Fruit fly (Drosophila melanogaster): ENCODE measurements around the gene CG14011.

The CG14011 gene

DNA sequence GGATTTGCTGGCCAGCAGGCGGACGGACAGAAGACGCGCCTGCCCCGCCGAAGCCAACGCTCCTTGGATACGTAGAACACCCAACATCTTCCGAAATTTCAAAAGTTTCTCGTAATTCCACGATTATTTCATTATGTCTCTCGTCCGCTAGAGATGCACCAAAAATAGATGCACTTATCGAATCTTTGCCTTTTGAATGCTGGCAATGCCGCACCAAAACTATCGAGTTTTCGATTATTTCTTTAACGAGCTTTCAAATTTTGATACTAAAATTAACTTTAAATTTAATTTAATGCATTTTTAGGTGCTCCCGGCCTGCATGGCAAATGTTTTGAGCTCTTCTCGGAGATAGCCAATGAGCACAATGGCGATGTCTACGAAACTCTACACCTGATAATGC, 48.9 kb downstream of the CG14011 start, which contains the start of gene Coq6 (continued):
- TF ChIP-seq CG2116 (GFP tag; optimal IDR thresholded peaks at IDR 0.05), result peak; percentile 25
- no peak for TF ChIP-seq so (GFP tag; IDR thresholded peaks at IDR 0.05)
- no peak for TF ChIP-seq bowl (GFP tag; IDR thresholded peaks at IDR 0.05)
- peak; percentile 50; the same call in 2 of the 3 replicates for TF ChIP-seq CG14860 (GFP tag; IDR thresholded peaks at IDR 0.05; ENCODE audit: partially characterized antibody)
- no peak for TF ChIP-seq CG2889 (GFP tag; IDR thresholded peaks at IDR 0.05)
- TF ChIP-seq sens (GFP tag), result peak; percentile 76
- TF ChIP-seq sr (GFP tag; IDR thresholded peaks at IDR 0.05), result no peak
- TF ChIP-seq toy (GFP tag; IDR thresholded peaks at IDR 0.05), result no peak
- peak; percentile 22; the same call in 1 of the 2 replicates for TF ChIP-seq Rfx (GFP tag; IDR thresholded peaks at IDR 0.05)
- TF ChIP-seq Pdp1 (GFP tag; optimal IDR thresholded peaks at IDR 0.05), result peak in 1 of 2 experiments; percentile 58
- no peak for TF ChIP-seq vvl (GFP tag; IDR thresholded peaks at IDR 0.05)
- no peak for TF ChIP-seq CG3281 (GFP tag; optimal IDR thresholded peaks at IDR 0.05)
- no peak for TF ChIP-seq gt (GFP tag; IDR thresholded peaks at IDR 0.05)
- TF ChIP-seq pfk (GFP tag; optimal IDR thresholded peaks at IDR 0.05), result no peak
- no peak for TF ChIP-seq CG16863 (GFP tag; optimal IDR thresholded peaks at IDR 0.05)
- no peak for TF ChIP-seq CG4328 (GFP tag; optimal IDR thresholded peaks at IDR 0.05)
- 0 out of 2 replicates have a peak, but pooled peaks have one; percentile 18 for TF ChIP-seq CG2129 (GFP tag; IDR thresholded peaks at IDR 0.05; ENCODE audit: partially characterized antibody)
- no peak for TF ChIP-seq CG13424 (tag; optimal IDR thresholded peaks at IDR 0.05)
- no peak for TF ChIP-seq sqz (GFP tag; optimal IDR thresholded peaks at IDR 0.05)
- no peak for TF ChIP-seq chn (GFP tag; optimal IDR thresholded peaks at IDR 0.05)
- no peak for TF ChIP-seq BtbVII (GFP tag; optimal IDR thresholded peaks at IDR 0.05)
- TF ChIP-seq lab (GFP tag; optimal IDR thresholded peaks at IDR 0.05), result no peak
- TF ChIP-seq CG7839 (tag; optimal IDR thresholded peaks at IDR 0.05), result no peak
- TF ChIP-seq schlank (tag; optimal IDR thresholded peaks at IDR 0.05), result no peak
- TF ChIP-seq ken (GFP tag; IDR thresholded peaks at IDR 0.05), result no peak
- TF ChIP-seq maf-S (GFP tag; optimal IDR thresholded peaks at IDR 0.05), result no peak
- no peak for TF ChIP-seq fd102C (GFP tag; optimal IDR thresholded peaks at IDR 0.05)
- TF ChIP-seq CG42726 (GFP tag; IDR thresholded peaks at IDR 0.05; ENCODE audit: partially characterized antibody), result no peak
- TF ChIP-seq Adf1 (GFP tag; IDR thresholded peaks at IDR 0.05), result no peak
- TF ChIP-seq CG1792 (GFP tag; optimal IDR thresholded peaks at IDR 0.05), result no peak
- no peak for TF ChIP-seq jing (GFP tag; optimal IDR thresholded peaks at IDR 0.05)
- peak; percentile 39; the same call in 1 of the 2 replicates for TF ChIP-seq bbx (GFP tag; IDR thresholded peaks at IDR 0.05; ENCODE audit: partially characterized antibody)
- TF ChIP-seq chif (GFP tag; optimal IDR thresholded peaks at IDR 0.05), result no peak
- TF ChIP-seq CG5953 (GFP tag; IDR thresholded peaks at IDR 0.05), result no peak
- no peak for TF ChIP-seq Awh (GFP tag; IDR thresholded peaks at IDR 0.05)
- TF ChIP-seq Ravus (GFP tag; IDR thresholded peaks at IDR 0.05), result no peak
- no peak for TF ChIP-seq Hand (GFP tag; optimal IDR thresholded peaks at IDR 0.05)
- peak; percentile 75 for TF ChIP-seq CG6791 (GFP tag; IDR thresholded peaks at IDR 0.05; ENCODE audit: partially characterized antibody)
- TF ChIP-seq ftz-f1 (GFP tag; optimal IDR thresholded peaks at IDR 0.05), result no peak
- TF ChIP-seq chinmo (GFP tag; IDR thresholded peaks at IDR 0.05; ENCODE audit: partially characterized antibody), result peak; percentile 67; the same call in 1 of the 4 replicates
- TF ChIP-seq CG14014 (GFP tag; IDR thresholded peaks at IDR 0.05), result no peak
- TF ChIP-seq da (GFP tag; optimal IDR thresholded peaks at IDR 0.05), result no peak
- TF ChIP-seq CG9437 (GFP tag; optimal IDR thresholded peaks at IDR 0.05), result no peak
- peak; percentile 13 for TF ChIP-seq Abd-B (GFP tag; optimal IDR thresholded peaks at IDR 0.05)
- TF ChIP-seq CG7372 (GFP tag; IDR thresholded peaks at IDR 0.05), result no peak
- TF ChIP-seq nerfin-1 (tag; optimal IDR thresholded peaks at IDR 0.05), result peak; percentile 79
- no peak for TF ChIP-seq CG15011 (GFP tag; optimal IDR thresholded peaks at IDR 0.05)
- TF ChIP-seq Hsf (GFP tag; optimal IDR thresholded peaks at IDR 0.05), result no peak
- peak; percentile 53; the same call in 2 of the 3 replicates for TF ChIP-seq Opbp (GFP tag; IDR thresholded peaks at IDR 0.05; ENCODE audit: partially characterized antibody)
- no peak for TF ChIP-seq row (GFP tag; IDR thresholded peaks at IDR 0.05)
- TF ChIP-seq CG9932 (GFP tag; IDR thresholded peaks at IDR 0.05), result peak; percentile 15; the same call in 1 of the 2 replicates
